Worm (Caenorhabditis elegans): ENCODE data around the gene srh-200.

The srh-200 gene

ce11 chrV:7649963-7650362 is 3.5 kb downstream of the srh-200 start:
- no peak for TF ChIP-seq nhr-76 (tag; optimal IDR thresholded peaks at IDR 0.05)
- no peak for TF ChIP-seq nhr-43 (tag; optimal IDR thresholded peaks at IDR 0.05; ENCODE audit: poor library complexity, severe bottlenecking)
- no peak for TF ChIP-seq eor-1 (tag; optimal IDR thresholded peaks at IDR 0.05)
- no peak for TF ChIP-seq nhr-12 (tag; optimal IDR thresholded peaks at IDR 0.05)
- TF ChIP-seq unc-39 (tag; optimal IDR thresholded peaks at IDR 0.05) = no peak
- no peak for TF ChIP-seq sea-2 (GFP tag; optimal IDR thresholded peaks at IDR 0.05)
- no peak for TF ChIP-seq nhr-28 (tag; optimal IDR thresholded peaks at IDR 0.05)

- no peak for TF ChIP-seq jun-1 (tag; optimal IDR thresholded peaks at IDR 0.05)
- TF ChIP-seq nhr-76 (tag; optimal IDR thresholded peaks at IDR 0.05) = no peak
- TF ChIP-seq pha-4 (tag; optimal IDR thresholded peaks at IDR 0.05) = no peak
- no peak for TF ChIP-seq fos-1 (tag; optimal IDR thresholded peaks at IDR 0.05)
- no peak for TF ChIP-seq hmg-11 (tag; optimal IDR thresholded peaks at IDR 0.05)
- TF ChIP-seq aly-2 (tag; optimal IDR thresholded peaks at IDR 0.05) = no peak
- TF ChIP-seq fkh-10 (GFP tag; optimal IDR thresholded peaks at IDR 0.05) = no peak
- no peak for TF ChIP-seq fkh-2 (tag; optimal IDR thresholded peaks at IDR 0.05)
- TF ChIP-seq mml-1 (tag; optimal IDR thresholded peaks at IDR 0.05) = no peak
- no peak for TF ChIP-seq skn-1 (tag; optimal IDR thresholded peaks at IDR 0.05)
- TF ChIP-seq nhr-12 (tag; optimal IDR thresholded peaks at IDR 0.05) = no peak
- no peak for TF ChIP-seq ceh-16 (tag; optimal IDR thresholded peaks at IDR 0.05)
- no peak for TF ChIP-seq ceh-82 (tag; optimal IDR thresholded peaks at IDR 0.05)
- TF ChIP-seq egl-5 (tag; optimal IDR thresholded peaks at IDR 0.05) = no peak
- TF ChIP-seq egl-27 (tag; optimal IDR thresholded peaks at IDR 0.05) = no peak
- TF ChIP-seq lsy-12 (tag; optimal IDR thresholded peaks at IDR 0.05) = no peak
- TF ChIP-seq elt-3 (tag; optimal IDR thresholded peaks at IDR 0.05) = no peak
- no peak for TF ChIP-seq nfya-1 (tag; optimal IDR thresholded peaks at IDR 0.05; ENCODE audit: insufficient read depth)
- TF ChIP-seq nhr-25 (tag; optimal IDR thresholded peaks at IDR 0.05) = no peak
Observed at ce11 chrV:7647147-7647546, 6.3 kb downstream of the srh-200 start.

ce11 chrV:7645454-7645853 is 8.0 kb downstream of the srh-200 start, which contains the start of gene str-47:
TSS of gene str-47 (plus strand) at chrV:7645754.
- TF ChIP-seq lin-15B (tag; optimal IDR thresholded peaks at IDR 0.05) (no peak), snpc-4 (tag; optimal IDR thresholded peaks at IDR 0.05) (no peak), ztf-11 (tag; optimal IDR thresholded peaks at IDR 0.05) (no peak), unc-39 (tag; optimal IDR thresholded peaks at IDR 0.05) (no peak)

ce11 chrV:7643416-7643815 is 10.1 kb downstream of the srh-200 start, which contains the start of gene F07C4.11:
TSS of gene F07C4.11 (minus strand) at chrV:7643516.
- no peak for TF ChIP-seq nhr-23 (tag; optimal IDR thresholded peaks at IDR 0.05)
- no peak for TF ChIP-seq unc-39 (tag; optimal IDR thresholded peaks at IDR 0.05)
- no peak for TF ChIP-seq ama-1 (optimal IDR thresholded peaks at IDR 0.05)
- TF ChIP-seq elt-1 (tag; optimal IDR thresholded peaks at IDR 0.05) = no peak
- no peak for TF ChIP-seq fos-1 (tag; optimal IDR thresholded peaks at IDR 0.05)
- no peak for TF ChIP-seq ceh-28 (tag; optimal IDR thresholded peaks at IDR 0.05)
- TF ChIP-seq daf-12 (tag; optimal IDR thresholded peaks at IDR 0.05) = no peak
- TF ChIP-seq hmg-11 (tag; optimal IDR thresholded peaks at IDR 0.05) = no peak
- no peak for TF ChIP-seq mdl-1 (tag; optimal IDR thresholded peaks at IDR 0.05)
- no peak for TF ChIP-seq nhr-77 (tag; optimal IDR thresholded peaks at IDR 0.05)
- TF ChIP-seq elt-2 (tag; optimal IDR thresholded peaks at IDR 0.05) = no peak
- no peak for TF ChIP-seq aly-2 (tag; optimal IDR thresholded peaks at IDR 0.05)
- no peak for TF ChIP-seq ceh-82 (tag; optimal IDR thresholded peaks at IDR 0.05)
- no peak for TF ChIP-seq zag-1 (tag; optimal IDR thresholded peaks at IDR 0.05)
- TF ChIP-seq mml-1 (tag; optimal IDR thresholded peaks at IDR 0.05) = no peak
- TF ChIP-seq unc-62 (GFP tag; optimal IDR thresholded peaks at IDR 0.05) = no peak

- no peak for TF ChIP-seq nhr-11 (tag; optimal IDR thresholded peaks at IDR 0.05)
- TF ChIP-seq aly-2 (tag; optimal IDR thresholded peaks at IDR 0.05) = no peak
- no peak for TF ChIP-seq ceh-28 (tag; optimal IDR thresholded peaks at IDR 0.05)
- TF ChIP-seq ZK546.5 (tag; optimal IDR thresholded peaks at IDR 0.05) = no peak
- TF ChIP-seq nhr-237 (tag; optimal IDR thresholded peaks at IDR 0.05) = no peak
- no peak for TF ChIP-seq unc-39 (tag; optimal IDR thresholded peaks at IDR 0.05)
- TF ChIP-seq nhr-25 (tag; optimal IDR thresholded peaks at IDR 0.05) = no peak
- no peak for TF ChIP-seq ama-1 (optimal IDR thresholded peaks at IDR 0.05)
- TF ChIP-seq nhr-43 (tag; optimal IDR thresholded peaks at IDR 0.05; ENCODE audit: poor library complexity, severe bottlenecking) = no peak
- TF ChIP-seq nfya-1 (tag; optimal IDR thresholded peaks at IDR 0.05; ENCODE audit: insufficient read depth) = no peak
- no peak for TF ChIP-seq zag-1 (tag; optimal IDR thresholded peaks at IDR 0.05)
- TF ChIP-seq lin-39 (tag; optimal IDR thresholded peaks at IDR 0.05) = no peak
- no peak for TF ChIP-seq ztf-4 (tag; optimal IDR thresholded peaks at IDR 0.05)
- no peak for TF ChIP-seq lsy-12 (tag; optimal IDR thresholded peaks at IDR 0.05)
- no peak for TF ChIP-seq daf-12 (tag; optimal IDR thresholded peaks at IDR 0.05)
- TF ChIP-seq elt-3 (tag; optimal IDR thresholded peaks at IDR 0.05) = no peak
- no peak for TF ChIP-seq R02D3.7 (tag; optimal IDR thresholded peaks at IDR 0.05)
- no peak for TF ChIP-seq nhr-76 (tag; optimal IDR thresholded peaks at IDR 0.05)
Observed at ce11 chrV:7641718-7642117, 11.7 kb downstream of the srh-200 start.
